Fruit fly (Drosophila melanogaster): ENCODE measurements around the gene CG9743.

CG9743 gene

dm6 chr3R:30189836-30190235 lies 13.0 kb downstream of the CG9743 start (continued):
- TF ChIP-seq stwl (tag; optimal IDR thresholded peaks at IDR 0.05) (no peak), zfh2 (GFP tag; optimal IDR thresholded peaks at IDR 0.05) (peak; percentile 33), Nf-YB (GFP tag; optimal IDR thresholded peaks at IDR 0.05) (peak; percentile 10), CG17361 (GFP tag; IDR thresholded peaks at IDR 0.05) (peak; percentile 77; the same call in 2 of the 3 replicates), CG9932 (GFP tag; IDR thresholded peaks at IDR 0.05) (peak; percentile 49), crc (GFP tag; optimal IDR thresholded peaks at IDR 0.05) (peak; percentile 40), Dip3 (GFP tag; optimal IDR thresholded peaks at IDR 0.05) (peak; percentile 55), dati (GFP tag; IDR thresholded peaks at IDR 0.05) (no peak), Six4 (GFP tag; optimal IDR thresholded peaks at IDR 0.05) (peak; percentile 41), CG31441 (GFP tag; IDR thresholded peaks at IDR 0.05) (peak; percentile 87), Aef1 (GFP tag; IDR thresholded peaks at IDR 0.05) (peak; percentile 79), Max (GFP tag; optimal IDR thresholded peaks at IDR 0.05) (no peak), Ssrp (tag; optimal IDR thresholded peaks at IDR 0.05) (peak; percentile 75), CG1602 (GFP tag; optimal IDR thresholded peaks at IDR 0.05) (peak; percentile 51), dysf (GFP tag; IDR thresholded peaks at IDR 0.05) (peak; percentile 88), CG18476 (GFP tag; optimal IDR thresholded peaks at IDR 0.05) (peak; percentile 36), croc (GFP tag; conservative IDR thresholded peaks at IDR 0.05) (peak; percentile 65), gce (GFP tag; IDR thresholded peaks at IDR 0.05) (peak; percentile 75; the same call in 1 of the 3 replicates), CG5245 (GFP tag; optimal IDR thresholded peaks at IDR 0.05) (peak; percentile 63), CG1233 (GFP tag; optimal IDR thresholded peaks at IDR 0.05) (peak; percentile 54), CG4820 (GFP tag; optimal IDR thresholded peaks at IDR 0.05) (peak; percentile 77), MBD-R2 (GFP tag; IDR thresholded peaks at IDR 0.05) (peak; percentile 45; the same call in 1 of the 2 replicates), vfl (GFP tag; optimal IDR thresholded peaks at IDR 0.05) (no peak), tap (tag; optimal IDR thresholded peaks at IDR 0.05) (peak; percentile 78), CG14667 (GFP tag; IDR thresholded peaks at IDR 0.05) (peak; percentile 71), CG18619 (GFP tag; optimal IDR thresholded peaks at IDR 0.05) (peak; percentile 46), tna (GFP tag; IDR thresholded peaks at IDR 0.05; ENCODE audit: partially characterized antibody) (no peak), E2f2 (GFP tag; IDR thresholded peaks at IDR 0.05) (peak; percentile 43; the same call in 1 of the 2 replicates), CG6813 (GFP tag; optimal IDR thresholded peaks at IDR 0.05) (peak; percentile 61), tgo (GFP tag; IDR thresholded peaks at IDR 0.05) (peak; percentile 78), dpn (GFP tag; optimal IDR thresholded peaks at IDR 0.05) (peak; percentile 60 to 71), pho (GFP tag; optimal IDR thresholded peaks at IDR 0.05) (no peak), phol (tag; optimal IDR thresholded peaks at IDR 0.05) (peak; percentile 78), Atf6 (GFP tag; IDR thresholded peaks at IDR 0.05) (peak; percentile 78), Camta (GFP tag; optimal IDR thresholded peaks at IDR 0.05) (no peak), CG1832 (GFP tag; optimal IDR thresholded peaks at IDR 0.05) (no peak), oc (tag; optimal IDR thresholded peaks at IDR 0.05) (peak; percentile 71), z (GFP tag; IDR thresholded peaks at IDR 0.05) (no peak), usp (GFP tag; optimal IDR thresholded peaks at IDR 0.05) (no peak), Myb (GFP tag; optimal IDR thresholded peaks at IDR 0.05) (no peak), dmrt11E (tag; optimal IDR thresholded peaks at IDR 0.05) (peak; percentile 48), Ptx1 (GFP tag; IDR thresholded peaks at IDR 0.05) (peak; percentile 87), TFAM (GFP tag; optimal IDR thresholded peaks at IDR 0.05) (no peak), CG2116 (GFP tag; optimal IDR thresholded peaks at IDR 0.05) (no peak), Taf1 (GFP tag; IDR thresholded peaks at IDR 0.05) (peak; percentile 65), Blimp-1 (GFP tag; optimal IDR thresholded peaks at IDR 0.05) (peak; percentile 87), ssp (GFP tag; IDR thresholded peaks at IDR 0.05) (peak; percentile 72), sna (GFP tag; IDR thresholded peaks at IDR 0.05; ENCODE audit: partially characterized antibody) (no peak), Atf-2 (GFP tag; optimal IDR thresholded peaks at IDR 0.05) (peak; percentile 18), HmgZ (tag; optimal IDR thresholded peaks at IDR 0.05) (peak; percentile 40), CG11456 (GFP tag; IDR thresholded peaks at IDR 0.05) (peak; percentile 69; the same call in 2 of the 3 replicates), nau (GFP tag; optimal IDR thresholded peaks at IDR 0.05) (peak; percentile 60)

All from whole organism, embryonic.